Worm (Caenorhabditis elegans) whole organism, L3 larva: ENCODE results near the gene AH6.17.
A peak's percentile ranks its signal among the peaks of the same experiment; 100 is the strongest.

Experiments
- R02D3.7 ChIP-seq: fragments of 150-350 bp; optimal IDR thresholded peaks from 2 replicates; lab custom pipeline; 2014; ENCODE audit warnings: missing biosample characterization, missing genetic modification characterization
- ZK546.5 ChIP-seq: sonication (generic microtip); optimal IDR thresholded peaks from 2 replicates; lab custom pipeline; 2017; ENCODE audit warnings: missing biosample characterization, missing genetic modification characterization
- aly-2 ChIP-seq: fragments of 150-350 bp; optimal IDR thresholded peaks from 2 replicates; lab custom pipeline; 2014; ENCODE audit warnings: missing biosample characterization, missing genetic modification characterization
- ceh-16 ChIP-seq: sonication (generic microtip); optimal IDR thresholded peaks from 2 replicates; lab custom pipeline; 2017; ENCODE audit warnings: missing biosample characterization, missing genetic modification characterization
- ceh-28 ChIP-seq: fragments of 150-350 bp; optimal IDR thresholded peaks from 2 replicates; lab custom pipeline; 2014; ENCODE audit warnings: missing biosample characterization, missing genetic modification reagents, missing genetic modification characterization
- daf-12 ChIP-seq: fragments of 150-350 bp; optimal IDR thresholded peaks from 2 replicates; lab custom pipeline; 2014; ENCODE audit warnings: missing biosample characterization, missing genetic modification reagents, missing genetic modification characterization
- egl-27 ChIP-seq: sonication (generic microtip); optimal IDR thresholded peaks from 4 replicates; lab custom pipeline; 2017; ENCODE audit warnings: missing biosample characterization, missing genetic modification reagents, missing genetic modification characterization
- egl-5 ChIP-seq: fragments of 150-350 bp; optimal IDR thresholded peaks from 2 replicates; lab custom pipeline; 2017; ENCODE audit warnings: missing biosample characterization, missing genetic modification reagents, missing genetic modification characterization, inconsistent platforms
- elt-2 ChIP-seq: sonication (generic microtip); optimal IDR thresholded peaks from 2 replicates; lab custom pipeline; 2016; ENCODE audit warnings: missing genetic modification reagents, mild to moderate bottlenecking, missing genetic modification characterization, missing compliant biosample characterization
- elt-3 ChIP-seq, 3 experiments: fragments of 150-350 bp in 1 of 3; sonication (generic microtip) in 2 of 3; optimal IDR thresholded peaks; 2 replicates in 2 of 3; 4 replicates in 1 of 3; lab custom pipeline; 2014 to 2017; ENCODE audit warnings: missing biosample characterization in 3 of 3, missing genetic modification characterization in 3 of 3
- eor-1 ChIP-seq, 2 experiments: fragments of 150-350 bp; optimal IDR thresholded peaks; 2 replicates each; lab custom pipeline; 2014 to 2018; ENCODE audit warnings: missing biosample characterization in 2 of 2, missing genetic modification characterization in 2 of 2
- fkh-2 ChIP-seq: fragments of 150-350 bp; optimal IDR thresholded peaks from 2 replicates; lab custom pipeline; 2014; ENCODE audit warnings: missing biosample characterization, missing genetic modification reagents, missing genetic modification characterization
- fos-1 ChIP-seq: fragments of 150-350 bp; optimal IDR thresholded peaks from 2 replicates; lab custom pipeline; 2014; ENCODE audit warnings: missing biosample characterization, missing genetic modification characterization
- hmg-11 ChIP-seq: sonication (generic microtip); optimal IDR thresholded peaks from 2 replicates; lab custom pipeline; 2016; ENCODE audit warnings: missing genetic modification characterization, missing compliant biosample characterization
- jun-1 ChIP-seq: fragments of 150-350 bp; optimal IDR thresholded peaks from 2 replicates; lab custom pipeline; 2014; ENCODE audit warnings: missing biosample characterization, missing genetic modification reagents, missing genetic modification characterization
- lin-15B ChIP-seq: fragments of 150-350 bp; optimal IDR thresholded peaks from 2 replicates; lab custom pipeline; 2014; ENCODE audit warnings: missing biosample characterization, missing genetic modification characterization
- lin-39 ChIP-seq: fragments of 150-350 bp; optimal IDR thresholded peaks from 2 replicates; lab custom pipeline; 2018; ENCODE audit warnings: missing biosample characterization, missing genetic modification reagents, missing genetic modification characterization
- lsy-12 ChIP-seq: sonication (generic microtip); optimal IDR thresholded peaks from 2 replicates; lab custom pipeline; 2016; ENCODE audit warnings: mild to moderate bottlenecking, missing genetic modification characterization, missing compliant biosample characterization
- mml-1 ChIP-seq: fragments of 150-350 bp; sonication (generic microtip); optimal IDR thresholded peaks from 3 replicates; lab custom pipeline; 2014; ENCODE audit warnings: missing biosample characterization, missing genetic modification characterization
- nfya-1 ChIP-seq: sonication (generic microtip); optimal IDR thresholded peaks from 2 replicates; lab custom pipeline; 2017; ENCODE audit warnings: missing genetic modification characterization, mild to moderate bottlenecking, missing compliant biosample characterization, antibody characterized with exemption, moderate library complexity; ENCODE audit not compliant: insufficient read depth
- nhr-11 ChIP-seq: fragments of 150-350 bp; optimal IDR thresholded peaks from 2 replicates; lab custom pipeline; 2014; ENCODE audit warnings: missing biosample characterization, missing genetic modification characterization
- nhr-12 ChIP-seq: fragments of 150-350 bp; optimal IDR thresholded peaks from 2 replicates; lab custom pipeline; 2014; ENCODE audit warnings: missing biosample characterization, missing genetic modification characterization
- nhr-23 ChIP-seq: fragments of 150-350 bp; optimal IDR thresholded peaks from 2 replicates; lab custom pipeline; 2014; ENCODE audit warnings: missing biosample characterization, missing genetic modification reagents, missing genetic modification characterization
- nhr-237 ChIP-seq: fragments of 150-350 bp; optimal IDR thresholded peaks from 2 replicates; lab custom pipeline; 2014; ENCODE audit warnings: missing biosample characterization, missing genetic modification characterization
- nhr-25 ChIP-seq: sonication (generic microtip); optimal IDR thresholded peaks from 2 replicates; lab custom pipeline; 2017; ENCODE audit warnings: missing biosample characterization, missing genetic modification characterization
- nhr-43 ChIP-seq: sonication (generic microtip); optimal IDR thresholded peaks from 2 replicates; lab custom pipeline; 2016; ENCODE audit warnings: mild to moderate bottlenecking, missing genetic modification characterization, missing compliant biosample characterization; ENCODE audit not compliant: poor library complexity, severe bottlenecking
- nhr-76 ChIP-seq: fragments of 150-350 bp; sonication (generic microtip); optimal IDR thresholded peaks from 5 replicates; lab custom pipeline; 2014; ENCODE audit warnings: missing biosample characterization, missing genetic modification characterization
- nhr-77 ChIP-seq: fragments of 150-350 bp; optimal IDR thresholded peaks from 2 replicates; lab custom pipeline; 2014; ENCODE audit warnings: missing biosample characterization, missing genetic modification characterization
- pha-4 ChIP-seq: fragments of 150-350 bp; optimal IDR thresholded peaks from 2 replicates; lab custom pipeline; 2014; ENCODE audit warnings: missing biosample characterization, missing genetic modification reagents, missing genetic modification characterization
- pqm-1 ChIP-seq: fragments of 150-350 bp; optimal IDR thresholded peaks from 2 replicates; lab custom pipeline; 2017; ENCODE audit warnings: missing biosample characterization, missing genetic modification characterization, inconsistent platforms
- snpc-4 ChIP-seq: fragments of 150-350 bp; optimal IDR thresholded peaks from 2 replicates; lab custom pipeline; 2014; ENCODE audit warnings: missing biosample characterization, missing genetic modification characterization
- tbx-2 ChIP-seq: sonication (generic microtip); optimal IDR thresholded peaks from 2 replicates; lab custom pipeline; 2016; ENCODE audit warnings: mild to moderate bottlenecking, missing genetic modification characterization, missing compliant biosample characterization
- unc-39 ChIP-seq: sonication (generic microtip); optimal IDR thresholded peaks from 4 replicates; lab custom pipeline; 2017; ENCODE audit warnings: missing biosample characterization, missing genetic modification characterization
- unc-62 ChIP-seq: fragments of 150-350 bp; sonication (generic microtip); optimal IDR thresholded peaks from 4 replicates; lab custom pipeline; 2014; ENCODE audit warnings: missing biosample characterization, missing genetic modification reagents, missing genetic modification characterization
- ztf-4 ChIP-seq: fragments of 150-350 bp; optimal IDR thresholded peaks from 2 replicates; lab custom pipeline; 2014; ENCODE audit warnings: missing biosample characterization, missing genetic modification characterization

The AH6.17 gene

DNA sequence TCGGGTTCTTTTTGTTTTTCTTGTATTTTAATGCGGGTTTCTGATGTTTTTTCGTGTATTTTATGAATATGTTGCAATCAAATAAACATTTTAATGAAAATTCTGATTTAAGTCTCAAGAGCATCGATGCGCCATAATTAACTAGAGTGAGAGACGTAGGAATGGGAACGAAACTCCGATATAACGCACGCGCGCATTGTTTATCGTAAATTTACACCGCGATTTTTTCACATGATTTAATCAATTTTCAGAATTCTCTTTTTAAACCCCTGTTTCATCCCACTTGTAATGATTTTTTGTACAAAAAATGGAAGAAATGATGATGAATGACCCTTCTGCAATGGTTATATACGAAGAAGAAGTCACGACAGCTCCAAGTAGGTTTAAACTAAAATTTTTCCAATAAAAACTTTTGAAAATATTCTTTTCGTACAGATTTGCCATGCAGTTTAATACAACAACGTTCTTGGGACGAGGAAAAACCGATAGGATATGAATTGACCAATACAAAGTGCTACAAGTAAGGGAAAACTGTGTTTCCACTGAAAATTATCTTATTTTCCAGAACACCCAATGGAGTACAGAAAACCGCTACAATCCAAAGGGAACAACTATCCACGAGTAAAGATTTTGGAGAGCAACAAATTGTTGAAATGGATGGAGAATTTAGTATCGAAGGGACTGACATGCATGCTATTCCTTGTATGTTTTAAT lies 34.6 kb downstream of the AH6.17 start, which contains the start of gene zfp-2:
zfp-2 (plus strand) TSS at position 214 of the 714 bp plus-strand sequence.
- TF ChIP-seq nfya-1 (peak; percentile 43), lin-15B (tag; lab: Kevin White, UChicago) (peak; percentile 27), R02D3.7 (peak; percentile 75), hmg-11 (tag; lab: Kevin White, UChicago) (peak; percentile 74), pqm-1 (tag; lab: Kevin White, UChicago) (no peak)

DNA sequence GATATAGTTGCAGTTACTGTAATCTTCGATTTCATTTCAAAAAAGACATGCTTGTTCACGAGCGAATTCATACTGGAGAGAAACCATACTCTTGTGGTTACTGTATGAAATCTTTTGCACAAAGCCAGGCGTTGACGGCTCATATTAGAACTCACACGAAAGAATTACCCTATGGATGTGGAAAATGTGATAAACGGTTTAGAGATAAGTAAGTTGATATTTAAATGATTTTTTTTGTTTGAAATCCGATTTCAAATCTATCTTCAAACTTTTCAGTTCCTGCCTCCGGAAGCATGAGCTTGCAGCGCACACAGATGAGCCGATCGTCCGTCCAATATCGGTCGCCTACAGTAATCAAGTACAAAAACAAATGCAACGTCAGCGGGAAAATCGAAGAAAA lies 35.9 kb downstream of the AH6.17 start:
- TF ChIP-seq fkh-2 (no peak), jun-1 (tag; lab: Kevin White, UChicago) (no peak), nhr-11 (tag; lab: Kevin White, UChicago) (no peak), pqm-1 (tag; lab: Kevin White, UChicago) (no peak), ceh-16 (tag; lab: Kevin White, UChicago) (no peak)

DNA sequence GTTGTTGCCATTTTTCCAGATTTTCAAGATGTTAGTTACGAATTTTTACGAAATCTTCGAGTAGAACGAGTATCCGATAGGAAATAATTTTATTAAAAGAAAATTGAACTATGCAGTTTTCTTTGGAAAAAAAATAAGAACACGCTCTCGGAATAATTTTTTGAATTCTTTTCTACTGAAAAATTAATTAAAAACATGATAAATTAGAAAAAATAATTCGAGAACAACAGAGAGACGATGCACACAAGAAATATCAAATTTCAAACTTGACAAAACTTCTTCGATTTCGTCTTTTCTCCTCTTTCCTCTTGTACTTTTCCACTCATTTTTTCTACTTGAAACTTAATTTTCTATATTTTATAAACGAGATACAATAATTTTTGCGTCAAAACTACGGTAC lies 37.0 kb downstream of the AH6.17 start, which contains the start of gene F35H8.4:
F35H8.4 (minus strand) TSS at position 101 of the 400 bp plus-strand sequence.
- TF ChIP-seq nhr-11 (tag; lab: Kevin White, UChicago) = no peak
- TF ChIP-seq nhr-43 (tag; lab: Kevin White, UChicago) = no peak
- no peak for TF ChIP-seq unc-62 (GFP tag; lab: Kevin White, UChicago)
- no peak for TF ChIP-seq snpc-4 (tag; lab: Kevin White, UChicago)
- TF ChIP-seq ceh-28 (tag; lab: Kevin White, UChicago) = no peak
- no peak for TF ChIP-seq jun-1 (tag; lab: Kevin White, UChicago)
- no peak for TF ChIP-seq elt-3 (tag; optimal IDR thresholded peaks at IDR 0.05; lab: Kevin White, UChicago)
- TF ChIP-seq tbx-2 = no peak
- no peak for TF ChIP-seq nhr-25 (tag; lab: Kevin White, UChicago)

DNA sequence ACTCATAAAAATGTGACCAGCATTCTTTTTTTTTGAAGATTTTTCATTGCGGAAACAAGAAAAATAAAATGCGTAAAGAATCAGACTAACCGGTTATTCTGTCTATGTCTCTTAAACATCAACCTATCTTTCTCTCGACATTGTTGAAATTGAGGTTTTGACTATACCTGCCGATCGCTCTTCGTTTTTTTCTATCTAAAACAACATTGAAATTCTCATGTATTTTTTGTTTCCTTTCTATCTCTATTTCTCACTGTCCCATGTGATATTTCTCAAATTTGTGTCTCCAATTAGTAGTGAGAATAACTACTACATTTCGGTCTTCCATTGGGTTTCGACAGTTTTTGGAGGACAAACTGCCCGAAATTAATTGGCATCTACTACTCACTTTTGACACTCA lies 37.9 kb downstream of the AH6.17 start:
- TF ChIP-seq nhr-25 (tag; lab: Kevin White, UChicago) = peak; percentile 75
- peak; percentile 10 for TF ChIP-seq nhr-23
- TF ChIP-seq mml-1 = no peak
- TF ChIP-seq ceh-28 (tag; lab: Kevin White, UChicago) = no peak
- no peak for TF ChIP-seq eor-1 (tag; optimal IDR thresholded peaks at IDR 0.05; lab: Kevin White, UChicago)
- TF ChIP-seq egl-27 (tag; lab: Kevin White, UChicago) = no peak
- TF ChIP-seq ZK546.5 (tag; lab: Kevin White, UChicago) = no peak
- TF ChIP-seq egl-5 (tag; lab: Kevin White, UChicago) = no peak
- no peak for TF ChIP-seq ztf-4 (tag; lab: Kevin White, UChicago)
- TF ChIP-seq nhr-43 (tag; lab: Kevin White, UChicago) = peak; percentile 9
- TF ChIP-seq snpc-4 (tag; lab: Kevin White, UChicago) = no peak
- no peak for TF ChIP-seq nhr-11 (tag; lab: Kevin White, UChicago)

DNA sequence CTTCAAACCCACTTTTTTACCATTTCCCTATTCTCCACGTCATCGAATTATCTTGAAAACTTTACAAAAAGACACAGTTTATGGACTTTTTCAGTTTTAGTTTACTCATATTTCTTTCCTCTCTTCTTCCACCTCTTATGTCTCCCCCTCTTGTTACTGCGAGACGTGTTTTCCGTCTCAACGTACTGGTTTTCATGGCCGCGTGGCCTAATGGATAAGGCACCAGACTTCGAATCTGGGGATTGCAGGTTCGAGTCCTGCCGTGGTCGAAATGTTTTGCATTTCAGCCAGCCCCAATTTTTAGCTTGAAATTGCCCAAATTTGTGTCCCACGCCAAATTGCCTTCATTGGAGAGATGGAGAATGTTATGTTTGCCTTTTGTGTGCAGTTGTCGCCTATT lies 43.1 kb downstream of the AH6.17 start:
- TF ChIP-seq jun-1 (tag; lab: Kevin White, UChicago) (no peak), pqm-1 (tag; lab: Kevin White, UChicago) (no peak), nhr-237 (no peak), nhr-76 (tag; lab: Kevin White, UChicago) (no peak), nhr-12 (tag; lab: Kevin White, UChicago) (no peak), unc-39 (tag; lab: Kevin White, UChicago) (peak; percentile 23), nfya-1 (peak; percentile 24), nhr-77 (peak; percentile 72), nhr-11 (tag; lab: Kevin White, UChicago) (no peak), nhr-25 (tag; lab: Kevin White, UChicago) (peak; percentile 42), elt-2 (tag; lab: Kevin White, UChicago) (peak; percentile 37), aly-2 (no peak), daf-12 (tag; lab: Kevin White, UChicago) (no peak), fos-1 (tag; lab: Kevin White, UChicago) (no peak), R02D3.7 (no peak), hmg-11 (tag; lab: Kevin White, UChicago) (peak; percentile 63), pha-4 (tag; lab: Kevin White, UChicago) (peak; percentile 1), ceh-28 (tag; lab: Kevin White, UChicago) (no peak), lin-39 (tag; lab: Kevin White, UChicago) (no peak), nhr-43 (tag; lab: Kevin White, UChicago) (peak; percentile 33), nhr-23 (peak; percentile 53), lsy-12 (tag; lab: Kevin White, UChicago) (peak; percentile 70)
